Worm (Caenorhabditis elegans): Measurements from ENCODE around the gene nhr-232.

Gene nhr-232

ce11 chrV:10216724-10217123 is 39.2 kb upstream of the nhr-232 start, which contains the start of gene ZK856.14:
TSS of gene ZK856.14 (plus strand) at chrV:10217024.
- TF ChIP-seq nhr-28 (tag; optimal IDR thresholded peaks at IDR 0.05) (no peak), snpc-4 (tag; optimal IDR thresholded peaks at IDR 0.05) (no peak), sem-2 (GFP tag; optimal IDR thresholded peaks at IDR 0.05) (no peak)

ce11 chrV:10220605-10221004 is 35.4 kb upstream of the nhr-232 start, which contains the start of gene C12D8.13:
TSS of gene C12D8.13 (minus strand) at chrV:10220705.
- TF ChIP-seq ces-1 (GFP tag; optimal IDR thresholded peaks at IDR 0.05): no peak
- TF ChIP-seq ceh-83 (GFP tag; optimal IDR thresholded peaks at IDR 0.05): no peak
- no peak for TF ChIP-seq bed-3 (GFP tag; optimal IDR thresholded peaks at IDR 0.05)
- TF ChIP-seq ceh-39 (tag; optimal IDR thresholded peaks at IDR 0.05): no peak

- no peak for TF ChIP-seq snpc-4 (tag; optimal IDR thresholded peaks at IDR 0.05)
Measured at ce11 chrV:10221317-10221716, 34.7 kb upstream of the nhr-232 start, which contains the start of the genes fipr-5 and fipr-9. TSS of gene fipr-5 (minus strand) at chrV:10221417. TSS of gene fipr-9 (plus strand) at chrV:10221662.

DNA sequence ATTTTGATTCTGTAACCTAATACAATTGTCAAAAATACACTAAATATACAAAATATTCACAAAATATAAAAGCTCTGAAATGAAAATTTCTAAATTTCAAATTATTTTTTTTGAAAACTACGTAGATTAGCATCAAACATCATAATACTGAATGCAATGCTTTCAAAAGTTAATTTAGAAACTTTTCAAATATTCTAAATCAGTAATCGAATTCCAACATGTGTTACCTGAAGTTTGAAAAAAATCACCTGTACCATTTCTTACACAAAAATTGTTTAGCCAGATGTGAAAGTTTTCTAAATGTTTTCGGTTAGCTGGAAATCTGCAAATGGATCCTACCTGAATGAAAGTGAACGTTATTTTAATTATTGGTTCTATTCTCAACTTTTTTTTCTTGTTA is 34.0 kb upstream of the nhr-232 start, which contains the start of gene C12D8.20:
Gene C12D8.20 (plus strand): TSS at position 301 of the 400 bp plus-strand sequence.
- TF ChIP-seq snpc-4 (tag; optimal IDR thresholded peaks at IDR 0.05) (no peak), mls-2 (tag; optimal IDR thresholded peaks at IDR 0.05) (no peak)

- TF ChIP-seq tbx-8 (GFP tag; optimal IDR thresholded peaks at IDR 0.05): no peak
- TF ChIP-seq lin-13 (tag; optimal IDR thresholded peaks at IDR 0.05): no peak
- no peak for TF ChIP-seq ces-1 (GFP tag; optimal IDR thresholded peaks at IDR 0.05)
- no peak for TF ChIP-seq lsy-2 (tag; optimal IDR thresholded peaks at IDR 0.05)
- TF ChIP-seq ceh-43 (GFP tag; optimal IDR thresholded peaks at IDR 0.05): no peak
- no peak for TF ChIP-seq unc-62 (GFP tag; optimal IDR thresholded peaks at IDR 0.05)
- no peak for TF ChIP-seq nhr-237 (tag; optimal IDR thresholded peaks at IDR 0.05)
- no peak for TF ChIP-seq blmp-1 (tag; optimal IDR thresholded peaks at IDR 0.05)
- no peak for TF ChIP-seq elt-1 (tag; optimal IDR thresholded peaks at IDR 0.05; ENCODE audit: borderline replicate concordance, insufficient read depth)
- TF ChIP-seq elt-3 (tag; optimal IDR thresholded peaks at IDR 0.05): no peak
- TF ChIP-seq unc-39 (tag; optimal IDR thresholded peaks at IDR 0.05): no peak
- TF ChIP-seq sptf-1 (tag; optimal IDR thresholded peaks at IDR 0.05): no peak
- no peak for TF ChIP-seq bed-3 (GFP tag; optimal IDR thresholded peaks at IDR 0.05)
- TF ChIP-seq lin-32 (GFP tag; optimal IDR thresholded peaks at IDR 0.05): no peak
- TF ChIP-seq ceh-39 (tag; optimal IDR thresholded peaks at IDR 0.05): no peak
- TF ChIP-seq M03D4.4 (tag; optimal IDR thresholded peaks at IDR 0.05): no peak
- no peak for TF ChIP-seq mab-5 (tag; optimal IDR thresholded peaks at IDR 0.05)
- TF ChIP-seq nhr-2 (tag; optimal IDR thresholded peaks at IDR 0.05): no peak
- TF ChIP-seq hlh-1 (tag; optimal IDR thresholded peaks at IDR 0.05): no peak
Measured at ce11 chrV:10224619-10225018, 31.4 kb upstream of the nhr-232 start.

- TF ChIP-seq unc-62 (GFP tag; optimal IDR thresholded peaks at IDR 0.05): no peak
- no peak for TF ChIP-seq ham-2 (GFP tag; optimal IDR thresholded peaks at IDR 0.05)
Measured at ce11 chrV:10225610-10226009, 30.4 kb upstream of the nhr-232 start, which contains the start of gene daf-36. TSS of gene daf-36 (minus strand) at chrV:10225710.

DNA sequence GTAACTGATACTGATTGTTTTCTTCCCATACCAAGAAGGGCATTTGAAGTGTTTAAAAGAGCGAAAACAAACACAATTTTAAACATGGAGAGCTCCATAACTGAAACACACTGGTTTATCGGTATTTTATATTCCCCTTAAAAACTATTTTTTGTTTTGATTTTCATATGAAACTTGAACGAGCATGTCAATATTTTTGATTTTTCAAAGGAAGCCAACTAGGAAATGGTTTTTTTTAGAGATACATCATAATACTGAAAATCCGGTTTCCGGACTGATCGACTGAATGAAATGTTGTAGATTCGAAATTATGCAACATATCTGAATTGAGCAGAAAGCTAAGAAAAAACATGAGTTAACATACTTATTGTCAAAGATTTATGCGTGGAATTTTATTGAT is 28.6 kb upstream of the nhr-232 start, which contains the start of gene ttr-19:
Gene ttr-19 (minus strand): TSS at position 101 of the 400 bp plus-strand sequence.
- TF ChIP-seq unc-62 (GFP tag; optimal IDR thresholded peaks at IDR 0.05) (no peak), nhr-28 (tag; optimal IDR thresholded peaks at IDR 0.05) (no peak), ceh-43 (GFP tag; optimal IDR thresholded peaks at IDR 0.05) (no peak), elt-1 (tag; optimal IDR thresholded peaks at IDR 0.05; ENCODE audit: borderline replicate concordance, insufficient read depth) (no peak), mab-5 (tag; optimal IDR thresholded peaks at IDR 0.05) (no peak), drap-1 (GFP tag; optimal IDR thresholded peaks at IDR 0.05) (no peak), flh-1 (GFP tag; optimal IDR thresholded peaks at IDR 0.05) (no peak), ham-2 (GFP tag; optimal IDR thresholded peaks at IDR 0.05) (no peak), cnd-1 (tag; optimal IDR thresholded peaks at IDR 0.05) (no peak), nhr-76 (tag; optimal IDR thresholded peaks at IDR 0.05) (no peak), zip-8 (tag; optimal IDR thresholded peaks at IDR 0.05) (no peak), nhr-12 (tag; optimal IDR thresholded peaks at IDR 0.05) (no peak), snpc-4 (tag; optimal IDR thresholded peaks at IDR 0.05) (no peak), hlh-1 (tag; optimal IDR thresholded peaks at IDR 0.05) (no peak), mep-1 (tag; optimal IDR thresholded peaks at IDR 0.05) (no peak), M03D4.4 (tag; optimal IDR thresholded peaks at IDR 0.05) (no peak), pha-4 (tag; optimal IDR thresholded peaks at IDR 0.05) (no peak), unc-39 (tag; optimal IDR thresholded peaks at IDR 0.05) (no peak), nhr-2 (tag; optimal IDR thresholded peaks at IDR 0.05) (no peak)

Data from whole organism, mixed stage, embryonic.